Worm (Caenorhabditis elegans): Measurements from ENCODE around the gene cogc-4.

cogc-4 gene

DNA sequence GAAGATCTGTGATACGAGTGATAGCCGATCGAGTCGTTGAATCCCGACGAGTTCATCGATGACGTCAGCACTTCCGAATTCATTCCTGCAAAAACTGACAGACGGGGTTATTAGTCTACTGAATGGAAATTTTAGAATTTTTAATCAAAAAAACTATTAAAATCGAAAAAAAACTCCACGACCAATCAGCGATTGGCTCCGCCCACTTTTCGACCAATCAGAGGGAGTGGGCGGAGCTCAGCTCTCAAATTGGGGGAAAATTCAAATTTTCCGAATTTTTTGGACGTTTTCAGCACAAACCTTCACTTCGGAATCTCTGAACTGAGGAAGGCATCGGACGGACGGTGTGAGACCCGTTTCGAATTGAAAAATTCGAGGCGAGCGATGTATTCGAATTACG, 30.3 kb upstream of the cogc-4 start:
- TF ChIP-seq F26F4.8 (GFP tag; conservative IDR thresholded peaks at IDR 0.05) (no peak), nhr-6 (tag; optimal IDR thresholded peaks at IDR 0.05) (no peak), zag-1 (tag; optimal IDR thresholded peaks at IDR 0.05) (no peak), lin-1 (GFP tag; IDR thresholded peaks at IDR 0.05) (no peak), lin-13 (GFP tag; optimal IDR thresholded peaks at IDR 0.05) (no peak), Y105C5A.15 (GFP tag; IDR thresholded peaks at IDR 0.05) (no peak), ceh-28 (tag; optimal IDR thresholded peaks at IDR 0.05) (no peak), fos-1 (tag; optimal IDR thresholded peaks at IDR 0.05) (no peak), snpc-4 (tag; optimal IDR thresholded peaks at IDR 0.05) (no peak), nhr-237 (tag; optimal IDR thresholded peaks at IDR 0.05) (no peak), ceh-32 (tag; optimal IDR thresholded peaks at IDR 0.05; ENCODE audit: poor library complexity) (no peak), set-16 (GFP tag; IDR thresholded peaks at IDR 0.05) (no peak), egl-27 (tag; optimal IDR thresholded peaks at IDR 0.05) (no peak), jun-1 (tag; optimal IDR thresholded peaks at IDR 0.05) (no peak), tra-1 (GFP tag; IDR thresholded peaks at IDR 0.05) (no peak), R02D3.7 (tag; optimal IDR thresholded peaks at IDR 0.05) (no peak), zip-11 (GFP tag; IDR thresholded peaks at IDR 0.05) (no peak), ZK546.5 (tag; optimal IDR thresholded peaks at IDR 0.05) (no peak), Y48G9A.11 (GFP tag; IDR thresholded peaks at IDR 0.05) (no peak)

DNA sequence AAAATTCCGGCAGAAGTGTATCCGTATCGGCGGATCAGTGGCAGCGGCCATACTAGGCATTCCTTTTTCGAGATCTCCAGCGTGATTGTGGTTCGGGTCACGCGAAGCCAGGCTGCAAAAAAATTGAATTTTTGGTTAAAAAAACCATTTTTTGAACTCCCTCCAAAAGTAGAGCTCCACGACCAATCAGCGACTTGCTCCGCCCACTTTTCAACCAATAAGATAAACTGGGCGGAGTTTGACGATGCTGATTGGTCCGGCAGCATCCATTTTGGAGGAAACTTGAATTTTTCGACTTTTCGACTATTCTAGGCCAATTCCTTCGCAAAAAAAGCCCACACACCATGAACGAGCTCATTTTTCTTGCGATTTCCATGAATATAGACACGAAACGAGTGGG, 28.8 kb upstream of the cogc-4 start:
- TF ChIP-seq dmd-9 (GFP tag; IDR thresholded peaks at IDR 0.05): no peak
- peak; percentile 20 for TF ChIP-seq aha-1 (tag)

- no peak for TF ChIP-seq lim-7 (GFP tag; IDR thresholded peaks at IDR 0.05)
- no peak for TF ChIP-seq dve-1 (tag; optimal IDR thresholded peaks at IDR 0.05; ENCODE audit: insufficient read depth)
- TF ChIP-seq daf-19 (GFP tag; conservative IDR thresholded peaks at IDR 0.05): no peak
- no peak for TF ChIP-seq saeg-2 (GFP tag; IDR thresholded peaks at IDR 0.05)
Observed at ce11 chrII:1374889-1375288, 28.4 kb upstream of the cogc-4 start, which contains the start of gene rog-1. rog-1 (minus strand) TSS chrII:1374989.

DNA sequence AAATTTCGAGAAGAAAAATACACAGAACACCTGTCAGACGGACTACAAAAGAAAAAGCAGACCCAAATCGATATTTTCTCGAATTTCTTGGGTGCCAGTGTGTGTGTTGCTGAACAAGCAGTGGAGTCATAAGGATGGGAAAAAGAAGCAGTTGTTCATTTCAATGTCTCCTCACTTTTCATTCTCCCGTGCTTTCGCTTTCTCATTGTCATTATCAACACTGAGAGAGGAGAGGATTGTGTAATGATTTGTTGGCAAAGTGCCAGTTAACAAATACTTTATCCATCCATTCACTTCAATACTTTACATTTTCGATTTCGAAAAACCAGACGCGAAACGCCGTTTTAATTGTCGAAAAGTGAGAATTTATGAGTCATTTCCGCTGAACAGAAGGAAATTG, 27.6 kb upstream of the cogc-4 start:
- TF ChIP-seq nhr-102 (tag; optimal IDR thresholded peaks at IDR 0.05): no peak
- TF ChIP-seq mxl-2 (GFP tag; conservative IDR thresholded peaks at IDR 0.05): no peak
- no peak for TF ChIP-seq hif-1 (tag; optimal IDR thresholded peaks at IDR 0.05)
- no peak for TF ChIP-seq Y48G9A.11 (GFP tag; IDR thresholded peaks at IDR 0.05)
- TF ChIP-seq hlh-11 (tag; optimal IDR thresholded peaks at IDR 0.05): peak; percentile 6
- peak; percentile 24 for TF ChIP-seq nhr-11 (tag; optimal IDR thresholded peaks at IDR 0.05)
- peak in 1 of 2 experiments; percentile 82 for TF ChIP-seq unc-62 (GFP tag; optimal IDR thresholded peaks at IDR 0.05 in 1 of 2)
- TF ChIP-seq unc-62 (tag; optimal IDR thresholded peaks at IDR 0.05): no peak
- TF ChIP-seq F49E8.2 (tag; optimal IDR thresholded peaks at IDR 0.05; ENCODE audit: borderline replicate concordance): no peak
- peak; percentile 10 for TF ChIP-seq nhr-28 (tag; optimal IDR thresholded peaks at IDR 0.05)
- TF ChIP-seq Y75B8A.6 (GFP tag; IDR thresholded peaks at IDR 0.05): no peak
- peak in 1 of 2 experiments; percentile 12 for TF ChIP-seq daf-16 (GFP tag; optimal IDR thresholded peaks at IDR 0.05)
- TF ChIP-seq daf-16 (tag; optimal IDR thresholded peaks at IDR 0.05): no peak
- no peak for TF ChIP-seq lin-13 (GFP tag; optimal IDR thresholded peaks at IDR 0.05)

ce11 chrII:1376795-1377194, 26.4 kb upstream of the cogc-4 start:
- TF ChIP-seq Y48G9A.11 (GFP tag; IDR thresholded peaks at IDR 0.05): peak; percentile 97
- TF ChIP-seq unc-39 (tag; optimal IDR thresholded peaks at IDR 0.05): no peak

Measured in whole organism, L4 larva.